Fruit fly (Drosophila melanogaster): ENCODE data around the gene CG2278.
A peak's percentile ranks its signal among the peaks of the same experiment; 100 is the strongest.

The CG2278 gene

DNA sequence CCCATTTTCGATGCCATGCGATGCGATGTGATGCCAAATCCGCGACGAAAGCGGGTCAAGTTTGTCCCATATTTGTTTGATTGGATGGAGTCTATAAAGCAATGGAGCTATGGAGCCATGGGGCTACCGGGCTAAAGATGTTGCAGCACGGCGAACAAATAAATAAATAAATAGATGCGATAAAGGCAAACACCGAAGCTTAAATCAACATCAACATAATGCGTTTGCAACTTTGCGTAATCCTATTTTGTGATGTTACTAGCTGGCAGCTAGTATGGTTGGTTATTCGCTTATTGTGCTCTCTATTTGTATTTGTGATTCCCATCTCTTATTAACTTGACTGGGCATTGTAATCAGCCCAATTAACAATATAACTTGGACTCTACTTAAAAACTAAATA, 41.9 kb downstream of the CG2278 start:
- TF ChIP-seq CG10631 (GFP tag; optimal IDR thresholded peaks at IDR 0.05) (no peak), CG6792 (GFP tag; optimal IDR thresholded peaks at IDR 0.05) (no peak), CG32006 (GFP tag; optimal IDR thresholded peaks at IDR 0.05) (no peak), CG6276 (GFP tag; optimal IDR thresholded peaks at IDR 0.05) (no peak), Lpt (GFP tag; optimal IDR thresholded peaks at IDR 0.05) (no peak), Hr39 (GFP tag; optimal IDR thresholded peaks at IDR 0.05) (no peak)

DNA sequence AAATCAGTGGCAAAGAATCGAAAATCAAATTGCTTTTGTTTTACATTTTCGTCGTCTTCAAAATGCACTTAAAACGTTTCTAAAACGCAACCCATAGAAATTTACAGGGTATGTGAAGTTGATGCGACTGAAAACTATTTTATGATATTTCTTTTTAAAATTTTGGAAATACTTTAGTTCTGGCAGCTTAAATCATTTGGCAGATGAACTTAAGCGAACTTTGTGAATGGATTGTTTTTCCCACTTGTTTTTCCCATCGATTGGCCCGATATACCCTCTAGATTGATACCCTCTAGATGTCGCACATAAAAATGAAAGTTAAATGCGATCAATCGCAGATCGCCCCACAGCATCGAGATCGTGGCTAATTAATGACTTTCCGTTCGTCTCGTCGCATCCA, 43.9 kb downstream of the CG2278 start:
- TF ChIP-seq Smox (GFP tag; optimal IDR thresholded peaks at IDR 0.05) (no peak), dsx (GFP tag; optimal IDR thresholded peaks at IDR 0.05; ENCODE audit: poor library complexity, severe bottlenecking) (no peak), pdm3 (GFP tag; optimal IDR thresholded peaks at IDR 0.05) (no peak), net (GFP tag; optimal IDR thresholded peaks at IDR 0.05) (no peak), fkh (GFP tag; optimal IDR thresholded peaks at IDR 0.05) (no peak), ss (GFP tag; optimal IDR thresholded peaks at IDR 0.05) (no peak), Sox14 (GFP tag; optimal IDR thresholded peaks at IDR 0.05) (no peak), Ets21C (GFP tag; optimal IDR thresholded peaks at IDR 0.05) (no peak), lz (GFP tag; optimal IDR thresholded peaks at IDR 0.05) (no peak), CG3032 (tag; optimal IDR thresholded peaks at IDR 0.05) (no peak), CG3919 (GFP tag; optimal IDR thresholded peaks at IDR 0.05) (no peak), CG6792 (GFP tag; optimal IDR thresholded peaks at IDR 0.05) (no peak), CG6808 (GFP tag; optimal IDR thresholded peaks at IDR 0.05) (no peak), CG8119 (GFP tag; IDR thresholded peaks at IDR 0.05) (0 out of 3 replicates have a peak, but pooled peaks have one; percentile 29), CG6276 (GFP tag; optimal IDR thresholded peaks at IDR 0.05) (no peak), Ets96B (tag; optimal IDR thresholded peaks at IDR 0.05) (no peak), Hr38 (GFP tag; optimal IDR thresholded peaks at IDR 0.05) (no peak), Lpt (GFP tag; optimal IDR thresholded peaks at IDR 0.05) (no peak), CG6854 (GFP tag; optimal IDR thresholded peaks at IDR 0.05) (no peak), CG11294 (GFP tag; IDR thresholded peaks at IDR 0.05) (no peak), CG8632 (GFP tag; optimal IDR thresholded peaks at IDR 0.05) (no peak), vri (GFP tag; optimal IDR thresholded peaks at IDR 0.05) (no peak), CG31627 (GFP tag; optimal IDR thresholded peaks at IDR 0.05) (no peak), salr (GFP tag; optimal IDR thresholded peaks at IDR 0.05) (no peak), CG15336 (GFP tag; IDR thresholded peaks at IDR 0.05) (peak; percentile 54), eg (GFP tag; IDR thresholded peaks at IDR 0.05) (peak; percentile 55; the same call in 2 of the 3 replicates), CG34406 (GFP tag; optimal IDR thresholded peaks at IDR 0.05) (no peak), achi (GFP tag; optimal IDR thresholded peaks at IDR 0.05) (no peak), CG11902 (GFP tag; optimal IDR thresholded peaks at IDR 0.05) (no peak), CG6163 (GFP tag; IDR thresholded peaks at IDR 0.05) (peak; percentile 50; the same call in 2 of the 3 replicates), Sox102F (GFP tag; optimal IDR thresholded peaks at IDR 0.05) (no peak), Hr4 (GFP tag; optimal IDR thresholded peaks at IDR 0.05) (peak; percentile 44), CG1621 (tag; optimal IDR thresholded peaks at IDR 0.05) (no peak), Eip78C (GFP tag) (peak; percentile 66), OdsH (GFP tag; optimal IDR thresholded peaks at IDR 0.05) (no peak), CG11762 (GFP tag; optimal IDR thresholded peaks at IDR 0.05; ENCODE audit: insufficient read depth) (no peak), Hr39 (GFP tag; optimal IDR thresholded peaks at IDR 0.05) (no peak), CG32006 (GFP tag; optimal IDR thresholded peaks at IDR 0.05) (peak; percentile 62), Sox15 (GFP tag; optimal IDR thresholded peaks at IDR 0.05) (no peak), CG7368 (GFP tag; optimal IDR thresholded peaks at IDR 0.05) (no peak), CG4318 (GFP tag; optimal IDR thresholded peaks at IDR 0.05) (peak; percentile 19), fd59A (GFP tag; optimal IDR thresholded peaks at IDR 0.05) (no peak), CG8319 (GFP tag; optimal IDR thresholded peaks at IDR 0.05) (no peak), esn (GFP tag; optimal IDR thresholded peaks at IDR 0.05) (no peak), topi (GFP tag; optimal IDR thresholded peaks at IDR 0.05) (no peak), CG10631 (GFP tag; optimal IDR thresholded peaks at IDR 0.05) (no peak), fd85E (GFP tag; optimal IDR thresholded peaks at IDR 0.05) (no peak), Eip93F (GFP tag; optimal IDR thresholded peaks at IDR 0.05) (no peak), Gug (GFP tag; IDR thresholded peaks at IDR 0.05) (no peak), Blimp-1 (GFP tag; optimal IDR thresholded peaks at IDR 0.05) (no peak)
